Worm (Caenorhabditis elegans): ENCODE results near the gene srw-11.

- TF ChIP-seq tab-1 (GFP tag; IDR thresholded peaks at IDR 0.05), result no peak
- no peak for TF ChIP-seq ref-1 (GFP tag; conservative IDR thresholded peaks at IDR 0.05)
- no peak for TF ChIP-seq cog-1 (tag; optimal IDR thresholded peaks at IDR 0.05)
- TF ChIP-seq med-1 (GFP tag; optimal IDR thresholded peaks at IDR 0.05; ENCODE audit: insufficient read depth), result no peak
Measured at ce11 chrV:15287856-15288255, 47.7 kb upstream of the srw-11 start, which contains the start of gene cyp-34A1.
